ENCODE assay signal across 2 worm cellular contexts in genomic region chrIII:2596984-2597454, ce11.
A peak's percentile ranks its signal among the peaks of the same experiment; 100 is the strongest.
TF ChIP-seq lines count a peak whose summit lies in the region.

TSS of gene apb-1 (minus strand) at chrIII:2597034.

TF ChIP-seq in whole organism, L1 larva, 84 proteins besides CTCF, POLR2A, EP300 and RAD21 (continued from another document):
- TF ChIP-seq skn-1 (tag; optimal IDR thresholded peaks at IDR 0.05; lab: Kevin White, UChicago) = peak; percentile 90
- no peak for TF ChIP-seq efl-3 (GFP tag; optimal IDR thresholded peaks at IDR 0.05; lab: Kevin White, UChicago)
- peak; percentile 55 for TF ChIP-seq C34B4.2 (tag; optimal IDR thresholded peaks at IDR 0.05; lab: Kevin White, UChicago)
- TF ChIP-seq ztf-4 (tag; optimal IDR thresholded peaks at IDR 0.05; lab: Kevin White, UChicago) = peak; percentile 72
- TF ChIP-seq nhr-28 (tag; optimal IDR thresholded peaks at IDR 0.05; lab: Kevin White, UChicago) = no peak
- peak; percentile 83 for TF ChIP-seq hpl-2 (GFP tag; optimal IDR thresholded peaks at IDR 0.05; lab: Kevin White, UChicago)
- peak; percentile 76 for TF ChIP-seq unc-130 (tag; optimal IDR thresholded peaks at IDR 0.05; lab: Kevin White, UChicago)
- TF ChIP-seq jun-1 (tag; optimal IDR thresholded peaks at IDR 0.05; lab: Kevin White, UChicago) = peak; percentile 89
- TF ChIP-seq efl-1 (optimal IDR thresholded peaks at IDR 0.05; lab: Kevin White, UChicago) = peak; percentile 85 to 88
- peak; percentile 83 to 98 for TF ChIP-seq efl-1 (GFP tag; optimal IDR thresholded peaks at IDR 0.05 in 1 of 2; lab: Kevin White, UChicago)
- TF ChIP-seq zip-4 (GFP tag; optimal IDR thresholded peaks at IDR 0.05; lab: Kevin White, UChicago) = peak; percentile 88
- TF ChIP-seq nhr-90 (tag; optimal IDR thresholded peaks at IDR 0.05; lab: Kevin White, UChicago; ENCODE audit: poor library complexity) = peak; percentile 96
- peak; percentile 80 for TF ChIP-seq lin-15B (tag; optimal IDR thresholded peaks at IDR 0.05; lab: Kevin White, UChicago)
- TF ChIP-seq xbp-1 (tag; optimal IDR thresholded peaks at IDR 0.05; lab: Kevin White, UChicago) = peak; percentile 94
- peak; percentile 91 for TF ChIP-seq aly-2 (tag; optimal IDR thresholded peaks at IDR 0.05; lab: Kevin White, UChicago)
- TF ChIP-seq irx-1 (tag; optimal IDR thresholded peaks at IDR 0.05; lab: Kevin White, UChicago) = peak; percentile 92
- peak; percentile 70 for TF ChIP-seq nhr-11 (tag; optimal IDR thresholded peaks at IDR 0.05; lab: Kevin White, UChicago)
- TF ChIP-seq ceh-88 (GFP tag; IDR thresholded peaks at IDR 0.05; lab: Robert Waterston, UW) = peak; percentile 82
- peak; percentile 38 for TF ChIP-seq ceh-63 (GFP tag; optimal IDR thresholded peaks at IDR 0.05; lab: Kevin White, UChicago)
- TF ChIP-seq tlp-1 (tag; optimal IDR thresholded peaks at IDR 0.05; lab: Kevin White, UChicago) = no peak
- no peak for TF ChIP-seq mef-2 (tag; optimal IDR thresholded peaks at IDR 0.05; lab: Kevin White, UChicago)
- peak; percentile 96 for TF ChIP-seq unc-86 (tag; optimal IDR thresholded peaks at IDR 0.05; lab: Kevin White, UChicago)
- peak; percentile 72 for TF ChIP-seq ama-1 (optimal IDR thresholded peaks at IDR 0.05; lab: Kevin White, UChicago)
- peak; percentile 93 for TF ChIP-seq ceh-8 (GFP tag; optimal IDR thresholded peaks at IDR 0.05; lab: Kevin White, UChicago)

TF ChIP-seq in whole organism, young adult, 124 proteins besides CTCF, POLR2A, EP300 and RAD21 (continued from another document):
- TF ChIP-seq ccch-3 (GFP tag; optimal IDR thresholded peaks at IDR 0.05; lab: Kevin White, UChicago) (no peak), Y53F4B.3 (GFP tag; IDR thresholded peaks at IDR 0.05; lab: Robert Waterston, UW) (no peak), snpc-1.1 (tag; optimal IDR thresholded peaks at IDR 0.05; lab: Kevin White, UChicago; ENCODE audit: insufficient read depth) (no peak), sptf-2 (GFP tag; optimal IDR thresholded peaks at IDR 0.05; lab: Kevin White, UChicago) (no peak), tbx-9 (tag; optimal IDR thresholded peaks at IDR 0.05; lab: Kevin White, UChicago; ENCODE audit: borderline replicate concordance) (no peak), F57A8.1 (GFP tag; optimal IDR thresholded peaks at IDR 0.05; lab: Kevin White, UChicago) (no peak), hlh-12 (tag; optimal IDR thresholded peaks at IDR 0.05; lab: Kevin White, UChicago) (no peak), F22D6.2 (tag; optimal IDR thresholded peaks at IDR 0.05; lab: Kevin White, UChicago) (no peak), sea-2 (GFP tag; IDR thresholded peaks at IDR 0.05; lab: Robert Waterston, UW) (0 out of 2 replicates have a peak, but pooled peaks have one; percentile 39), let-607 (tag; optimal IDR thresholded peaks at IDR 0.05; lab: Kevin White, UChicago) (peak in 1 of 2 experiments; percentile 73), lin-35 (GFP tag; optimal IDR thresholded peaks at IDR 0.05; lab: Kevin White, UChicago) (peak in 2 of 3 experiments; percentile 51 to 94), ceh-27 (GFP tag; optimal IDR thresholded peaks at IDR 0.05; lab: Kevin White, UChicago) (no peak), ztf-18 (tag; optimal IDR thresholded peaks at IDR 0.05; lab: Kevin White, UChicago) (peak; percentile 98), ceh-100 (GFP tag; IDR thresholded peaks at IDR 0.05; lab: Robert Waterston, UW) (peak; percentile 69), ceh-40 (GFP tag; IDR thresholded peaks at IDR 0.05; lab: Robert Waterston, UW) (no peak), T07F8.4 (tag; optimal IDR thresholded peaks at IDR 0.05; lab: Kevin White, UChicago) (no peak), zim-3 (tag; optimal IDR thresholded peaks at IDR 0.05; lab: Kevin White, UChicago) (no peak), ztf-26 (tag; optimal IDR thresholded peaks at IDR 0.05; lab: Kevin White, UChicago) (peak; percentile 84), ztf-25 (GFP tag; IDR thresholded peaks at IDR 0.05; lab: Robert Waterston, UW) (no peak), madf-6 (GFP tag; IDR thresholded peaks at IDR 0.05; lab: Robert Waterston, UW) (peak; percentile 93), lsy-27 (tag; optimal IDR thresholded peaks at IDR 0.05; lab: Kevin White, UChicago; ENCODE audit: borderline replicate concordance, insufficient read depth) (no peak), mxl-1 (tag; optimal IDR thresholded peaks at IDR 0.05; lab: Kevin White, UChicago) (no peak), dox-1 (GFP tag; IDR thresholded peaks at IDR 0.05; lab: Robert Waterston, UW) (no peak)
